Worm (Caenorhabditis elegans) whole organism, L4/young adult: ENCODE data around the gene chtb-2.

ENCODE experiments used
- W03F9.2 ChIP-seq: fragments of 150-350 bp; optimal IDR thresholded peaks from 2 replicates; lab custom pipeline; 2014; ENCODE audit warnings: missing biosample characterization, missing genetic modification characterization
- him-1 ChIP-seq: sonication (generic microtip); optimal IDR thresholded peaks from 2 replicates; lab custom pipeline; 2016; ENCODE audit warnings: missing genotype, missing genetic modification reagents, missing genetic modification characterization, missing compliant biosample characterization

- no peak for TF ChIP-seq him-1 (tag; lab: Kevin White, UChicago)
- TF ChIP-seq W03F9.2 (tag; lab: Kevin White, UChicago): no peak
Measured at ce11 chrIII:6495191-6495723, 12.2 kb downstream of the chtb-2 start, which contains the start of gene F23F12.13.
